Worm (Caenorhabditis elegans): Measurements from ENCODE around the gene srz-83.

Gene srz-83

ce11 chrIV:3482195-3482959 lies 21.9 kb upstream of the srz-83 start, which contains the start of gene srz-82:
Gene srz-82 (plus strand): TSS chrIV:3482895.
- TF ChIP-seq fax-1 (tag; optimal IDR thresholded peaks at IDR 0.05) = no peak
- no peak for TF ChIP-seq ttx-3 (tag; optimal IDR thresholded peaks at IDR 0.05)
- no peak for TF ChIP-seq ceh-6 (GFP tag; optimal IDR thresholded peaks at IDR 0.05)
- TF ChIP-seq K02D7.2 (tag; optimal IDR thresholded peaks at IDR 0.05) = no peak
- no peak for TF ChIP-seq ref-2 (tag; optimal IDR thresholded peaks at IDR 0.05)
- no peak for TF ChIP-seq ceh-19 (GFP tag; optimal IDR thresholded peaks at IDR 0.05)
- TF ChIP-seq mec-3 (tag; optimal IDR thresholded peaks at IDR 0.05; ENCODE audit: borderline replicate concordance) = no peak
- TF ChIP-seq F13H6.1 (tag; optimal IDR thresholded peaks at IDR 0.05) = no peak
- TF ChIP-seq elt-2 (tag; optimal IDR thresholded peaks at IDR 0.05) = no peak
- no peak for TF ChIP-seq hlh-6 (tag; optimal IDR thresholded peaks at IDR 0.05)
- TF ChIP-seq ceh-9 (tag; optimal IDR thresholded peaks at IDR 0.05) = no peak
- TF ChIP-seq sox-4 (tag; optimal IDR thresholded peaks at IDR 0.05) = no peak
- no peak for TF ChIP-seq hlh-30 (tag; optimal IDR thresholded peaks at IDR 0.05; ENCODE audit: insufficient read depth)
- no peak for TF ChIP-seq hlh-8 (tag; optimal IDR thresholded peaks at IDR 0.05)
- TF ChIP-seq hlh-13 (GFP tag; optimal IDR thresholded peaks at IDR 0.05) = no peak
- no peak for TF ChIP-seq T23F11.4 (GFP tag; optimal IDR thresholded peaks at IDR 0.05)
- TF ChIP-seq pha-2 (tag; optimal IDR thresholded peaks at IDR 0.05) = no peak
- no peak for TF ChIP-seq ceh-31 (tag; optimal IDR thresholded peaks at IDR 0.05)
- no peak for TF ChIP-seq sdc-2 (tag; optimal IDR thresholded peaks at IDR 0.05)
- no peak for TF ChIP-seq nhr-232 (tag; optimal IDR thresholded peaks at IDR 0.05)

- TF ChIP-seq ceh-31 (tag; optimal IDR thresholded peaks at IDR 0.05) = no peak
- no peak for TF ChIP-seq hlh-15 (tag; optimal IDR thresholded peaks at IDR 0.05)
- TF ChIP-seq Y22D7AL.16 (tag; optimal IDR thresholded peaks at IDR 0.05) = no peak
- no peak for TF ChIP-seq hlh-8 (tag; optimal IDR thresholded peaks at IDR 0.05)
- TF ChIP-seq ceh-9 (tag; optimal IDR thresholded peaks at IDR 0.05) = no peak
- no peak for TF ChIP-seq lim-6 (tag; optimal IDR thresholded peaks at IDR 0.05)
- TF ChIP-seq ceh-22 (tag; optimal IDR thresholded peaks at IDR 0.05) = no peak
- TF ChIP-seq C38D4.7 (GFP tag; optimal IDR thresholded peaks at IDR 0.05) = no peak
- no peak for TF ChIP-seq hlh-13 (GFP tag; optimal IDR thresholded peaks at IDR 0.05)
- no peak for TF ChIP-seq dmd-4 (tag; optimal IDR thresholded peaks at IDR 0.05; ENCODE audit: borderline replicate concordance)
- no peak for TF ChIP-seq unc-86 (tag; optimal IDR thresholded peaks at IDR 0.05)
- no peak for TF ChIP-seq sox-4 (tag; optimal IDR thresholded peaks at IDR 0.05)
- TF ChIP-seq nhr-232 (tag; optimal IDR thresholded peaks at IDR 0.05) = no peak
- no peak for TF ChIP-seq ceh-14 (tag; optimal IDR thresholded peaks at IDR 0.05)
- TF ChIP-seq ceh-34 (tag; optimal IDR thresholded peaks at IDR 0.05) = no peak
Observed at ce11 chrIV:3491477-3491876, 12.8 kb upstream of the srz-83 start, which contains the start of gene srz-78. Gene srz-78 (plus strand): TSS chrIV:3491777.

DNA sequence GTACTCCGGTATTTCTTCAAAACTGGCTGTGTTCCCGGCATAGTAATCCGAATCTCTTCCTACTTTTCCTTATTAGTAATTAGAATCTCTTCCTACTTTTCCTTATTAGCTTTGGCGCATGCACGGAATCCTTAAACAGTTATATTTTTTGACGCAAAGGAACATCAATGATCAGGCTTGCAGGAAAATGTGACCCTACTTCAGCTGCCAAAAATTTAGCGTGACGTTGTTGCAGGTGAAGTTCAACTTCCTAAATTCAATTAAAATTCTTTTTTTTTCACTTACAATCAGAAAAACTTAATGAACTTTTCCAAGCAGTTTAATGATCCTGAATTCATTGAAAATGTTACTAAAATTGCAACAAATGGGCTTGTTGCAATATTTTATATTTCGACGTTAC lies 10.9 kb upstream of the srz-83 start, which contains the start of gene srz-79:
srz-79 (plus strand) TSS at position 301 of the 400 bp plus-strand sequence.
- TF ChIP-seq fax-1 (tag; optimal IDR thresholded peaks at IDR 0.05) (no peak), T23F11.4 (GFP tag; optimal IDR thresholded peaks at IDR 0.05) (no peak), elt-2 (tag; optimal IDR thresholded peaks at IDR 0.05) (no peak), ceh-45 (GFP tag; IDR thresholded peaks at IDR 0.05) (no peak), K02D7.2 (tag; optimal IDR thresholded peaks at IDR 0.05) (no peak), syd-9 (tag; optimal IDR thresholded peaks at IDR 0.05) (no peak), ceh-6 (GFP tag; optimal IDR thresholded peaks at IDR 0.05) (no peak), pros-1 (tag; optimal IDR thresholded peaks at IDR 0.05) (no peak), nfya-1 (tag; optimal IDR thresholded peaks at IDR 0.05) (no peak), nhr-11 (tag; optimal IDR thresholded peaks at IDR 0.05) (no peak), lin-11 (tag; optimal IDR thresholded peaks at IDR 0.05) (no peak), unc-42 (tag; optimal IDR thresholded peaks at IDR 0.05) (no peak)
